Worm (Caenorhabditis elegans) whole organism, mixed stage, embryonic: ENCODE measurements around the gene col-167.

Source experiments
- elt-1 ChIP-seq: sonication (generic microtip); optimal IDR thresholded peaks from 2 replicates; lab custom pipeline; 2017; ENCODE audit warnings: missing genetic modification characterization, mild to moderate bottlenecking, missing compliant biosample characterization, antibody characterized with exemption, moderate library complexity, borderline replicate concordance; ENCODE audit not compliant: insufficient read depth
- lin-13 ChIP-seq: fragments of 150-350 bp; optimal IDR thresholded peaks from 2 replicates; lab custom pipeline; 2014; ENCODE audit warnings: missing biosample characterization, missing genetic modification characterization
- lsy-2 ChIP-seq: fragments of 150-350 bp; optimal IDR thresholded peaks from 2 replicates; lab custom pipeline; 2014; ENCODE audit warnings: missing biosample characterization, missing genetic modification characterization
- nhr-237 ChIP-seq: fragments of 150-350 bp; optimal IDR thresholded peaks from 2 replicates; lab custom pipeline; 2014; ENCODE audit warnings: missing biosample characterization, missing genetic modification characterization
- nhr-76 ChIP-seq: sonication (generic microtip); optimal IDR thresholded peaks from 2 replicates; lab custom pipeline; 2017; ENCODE audit warnings: missing biosample characterization, missing genetic modification characterization

DNA sequence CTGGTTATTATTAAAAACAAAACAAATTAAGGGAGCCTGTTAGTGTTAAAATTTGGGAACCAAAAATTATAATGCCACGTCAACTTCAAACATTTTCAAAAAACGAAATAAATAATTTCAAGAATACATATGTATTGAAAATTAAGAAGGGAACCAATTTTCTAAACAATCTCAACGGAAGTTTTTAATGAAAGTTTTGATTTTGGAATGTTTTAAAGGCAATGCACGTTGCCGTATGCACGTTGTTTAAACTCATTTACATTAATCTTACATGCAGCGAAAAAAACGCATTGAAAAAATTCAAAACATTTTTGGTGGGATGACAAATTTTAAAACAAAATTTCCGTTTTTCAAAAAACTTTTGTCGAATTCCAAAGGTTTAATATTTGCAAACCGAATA, 49.5 kb upstream of the col-167 start:
- TF ChIP-seq lin-13 (tag; lab: Kevin White, UChicago) (no peak), nhr-237 (tag; lab: Kevin White, UChicago) (no peak), nhr-76 (no peak), lsy-2 (tag; lab: Kevin White, UChicago) (no peak), elt-1 (no peak)
